Fruit fly (Drosophila melanogaster) whole organism, adult: Measurements from ENCODE around the gene sac.

Source experiments
- CG14711 ChIP-seq: fragments of 200-800 bp; sonication (Bioruptor generic); optimal IDR thresholded peaks from 2 replicates; lab custom pipeline; 2018; ENCODE audit warnings: missing biosample characterization, mild to moderate bottlenecking, missing genetic modification characterization, moderate library complexity
- CG7101 ChIP-seq: fragments of 200-800 bp; sonication (Bioruptor generic); optimal IDR thresholded peaks from 2 replicates; lab custom pipeline; 2018; ENCODE audit warnings: missing biosample characterization, mild to moderate bottlenecking, missing genetic modification characterization, moderate library complexity
- Crg-1 ChIP-seq: fragments of 200-800 bp; sonication (Bioruptor generic); optimal IDR thresholded peaks from 2 replicates; lab custom pipeline; 2016; ENCODE audit warnings: missing biosample characterization, missing genetic modification characterization
- Hr96 ChIP-seq: fragments of 200-800 bp; sonication (Bioruptor generic); optimal IDR thresholded peaks from 2 replicates; lab custom pipeline; 2016; ENCODE audit warnings: missing biosample characterization, missing genetic modification characterization
- kay ChIP-seq: fragments of 200-800 bp; sonication (Bioruptor generic); peaks from one replicate; lab custom pipeline; 2016; ENCODE audit warnings: missing biosample characterization, missing genetic modification characterization, borderline replicate concordance
- toe ChIP-seq: fragments of 200-800 bp; sonication (Bioruptor generic); optimal IDR thresholded peaks from 2 replicates; lab custom pipeline; 2016; ENCODE audit warnings: missing biosample characterization, missing genetic modification characterization

dm6 chr3R:4471846-4472693 lies 8.5 kb upstream of the sac start:
- TF ChIP-seq toe (GFP tag; lab: Kevin White, UChicago) (no peak), CG7101 (tag; lab: Kevin White, UChicago) (no peak), Crg-1 (no peak), CG14711 (tag; lab: Kevin White, UChicago) (no peak), Hr96 (GFP tag; lab: Kevin White, UChicago) (no peak), kay (GFP tag; lab: Kevin White, UChicago) (peak; percentile 70)
